Worm (Caenorhabditis elegans): Measurements from ENCODE around the gene sam-4.

ce11 chrII:5680703-5681102 is 31.6 kb upstream of the sam-4 start, which contains the start of gene flp-27:
- TF ChIP-seq mbf-1 (tag; optimal IDR thresholded peaks at IDR 0.05): no peak
- TF ChIP-seq R02D3.7 (tag; optimal IDR thresholded peaks at IDR 0.05): no peak
- TF ChIP-seq skn-1 (tag; optimal IDR thresholded peaks at IDR 0.05): no peak
- TF ChIP-seq unc-39 (tag; optimal IDR thresholded peaks at IDR 0.05): no peak
- no peak for TF ChIP-seq nhr-11 (tag; optimal IDR thresholded peaks at IDR 0.05)
- no peak for TF ChIP-seq egl-27 (tag; optimal IDR thresholded peaks at IDR 0.05)
- no peak for TF ChIP-seq ztf-4 (tag; optimal IDR thresholded peaks at IDR 0.05)
- no peak for TF ChIP-seq elt-3 (tag; optimal IDR thresholded peaks at IDR 0.05)
- no peak for TF ChIP-seq lin-39 (tag; optimal IDR thresholded peaks at IDR 0.05)
- TF ChIP-seq ZK546.5 (tag; optimal IDR thresholded peaks at IDR 0.05): no peak
- TF ChIP-seq snpc-4 (tag; optimal IDR thresholded peaks at IDR 0.05): no peak
- TF ChIP-seq nhr-6 (tag; optimal IDR thresholded peaks at IDR 0.05): no peak
- TF ChIP-seq unc-62 (GFP tag; optimal IDR thresholded peaks at IDR 0.05): no peak
- no peak for TF ChIP-seq aly-2 (tag; optimal IDR thresholded peaks at IDR 0.05)
